Fruit fly (Drosophila melanogaster): ENCODE measurements around the gene Inx2.
A peak's percentile ranks its signal among the peaks of the same experiment; 100 is the strongest.

Gene Inx2

dm6 chrX:6993753-6994152 lies 4.7 kb upstream of the Inx2 start (continued):
- TF ChIP-seq NK7.1 (GFP tag; optimal IDR thresholded peaks at IDR 0.05): peak; percentile 28
- peak; percentile 52 for TF ChIP-seq CG3407 (GFP tag; optimal IDR thresholded peaks at IDR 0.05)
- no peak for TF ChIP-seq Hey (tag; optimal IDR thresholded peaks at IDR 0.05)
- TF ChIP-seq sisA (GFP tag; IDR thresholded peaks at IDR 0.05): peak; percentile 76
- TF ChIP-seq CG12236 (GFP tag; optimal IDR thresholded peaks at IDR 0.05): peak; percentile 26
- TF ChIP-seq CG9876 (GFP tag; optimal IDR thresholded peaks at IDR 0.05): peak; percentile 59
- no peak for TF ChIP-seq da (GFP tag; optimal IDR thresholded peaks at IDR 0.05)
- peak; percentile 74 for TF ChIP-seq gro (GFP tag; optimal IDR thresholded peaks at IDR 0.05)
- peak; percentile 71; the same call in 2 of the 3 replicates for TF ChIP-seq CG14050 (GFP tag; IDR thresholded peaks at IDR 0.05)
- no peak for TF ChIP-seq MTF-1 (GFP tag; optimal IDR thresholded peaks at IDR 0.05; ENCODE audit: borderline replicate concordance)
- TF ChIP-seq CG4360 (GFP tag; IDR thresholded peaks at IDR 0.05): no peak
- TF ChIP-seq zen2 (GFP tag; IDR thresholded peaks at IDR 0.05; ENCODE audit: partially characterized antibody): no peak
- peak; percentile 76 for TF ChIP-seq lbe (GFP tag; optimal IDR thresholded peaks at IDR 0.05)
- TF ChIP-seq CoRest (tag; optimal IDR thresholded peaks at IDR 0.05): peak; percentile 73
- peak; percentile 80 for TF ChIP-seq B-H1 (GFP tag; IDR thresholded peaks at IDR 0.05)
- TF ChIP-seq gsb-n (tag; optimal IDR thresholded peaks at IDR 0.05): no peak
- TF ChIP-seq CG6765 (GFP tag; optimal IDR thresholded peaks at IDR 0.05): no peak
- TF ChIP-seq CG12299 (tag; optimal IDR thresholded peaks at IDR 0.05): peak; percentile 45
- peak; percentile 58 for TF ChIP-seq fu2 (GFP tag; optimal IDR thresholded peaks at IDR 0.05)
- TF ChIP-seq ab (GFP tag; optimal IDR thresholded peaks at IDR 0.05): peak; percentile 26
- no peak for TF ChIP-seq br (optimal IDR thresholded peaks at IDR 0.05)
- peak; percentile 84 for TF ChIP-seq Aef1 (GFP tag; IDR thresholded peaks at IDR 0.05)
- TF ChIP-seq Gug (GFP tag; IDR thresholded peaks at IDR 0.05): peak; percentile 71; the same call in 3 of the 4 replicates
- TF ChIP-seq CG7839 (tag; optimal IDR thresholded peaks at IDR 0.05): peak; percentile 83
- peak; percentile 47; the same call in 2 of the 3 replicates for TF ChIP-seq croc (GFP tag; conservative IDR thresholded peaks at IDR 0.05)
- TF ChIP-seq CG1024 (GFP tag; IDR thresholded peaks at IDR 0.05): peak; percentile 56
- peak; percentile 73 for TF ChIP-seq caup (GFP tag; optimal IDR thresholded peaks at IDR 0.05; ENCODE audit: severe bottlenecking)
- peak; percentile 0 for TF ChIP-seq tup (GFP tag; optimal IDR thresholded peaks at IDR 0.05)
- TF ChIP-seq YL-1 (GFP tag; optimal IDR thresholded peaks at IDR 0.05): peak; percentile 8
- peak; percentile 64 for TF ChIP-seq CG10979 (tag; optimal IDR thresholded peaks at IDR 0.05)
- no peak for TF ChIP-seq p53 (GFP tag; optimal IDR thresholded peaks at IDR 0.05)
- peak; percentile 57; the same call in 1 of the 3 replicates for TF ChIP-seq CG2199 (GFP tag; IDR thresholded peaks at IDR 0.05)
- no peak for TF ChIP-seq hb (GFP tag; IDR thresholded peaks at IDR 0.05; ENCODE audit: partially characterized antibody)
- TF ChIP-seq cad (GFP tag; optimal IDR thresholded peaks at IDR 0.05): no peak
- peak; percentile 68 for TF ChIP-seq Antp (GFP tag; optimal IDR thresholded peaks at IDR 0.05)
- peak; percentile 68 for TF ChIP-seq CG12391 (tag; optimal IDR thresholded peaks at IDR 0.05)
- TF ChIP-seq CG16863 (GFP tag; optimal IDR thresholded peaks at IDR 0.05): peak; percentile 65
- peak; percentile 66; the same call in 1 of the 2 replicates for TF ChIP-seq rib (GFP tag; IDR thresholded peaks at IDR 0.05)
- peak; percentile 20; the same call in 1 of the 2 replicates for TF ChIP-seq Poxn (GFP tag; IDR thresholded peaks at IDR 0.05)
- TF ChIP-seq pzg (GFP tag; optimal IDR thresholded peaks at IDR 0.05): no peak
- no peak for TF ChIP-seq prd (optimal IDR thresholded peaks at IDR 0.05)
- peak; percentile 90 for TF ChIP-seq prd (GFP tag; IDR thresholded peaks at IDR 0.05)
- peak; percentile 41 for TF ChIP-seq CG30431 (GFP tag; optimal IDR thresholded peaks at IDR 0.05)
- TF ChIP-seq CG4854 (GFP tag; optimal IDR thresholded peaks at IDR 0.05): peak; percentile 50
- TF ChIP-seq jing (GFP tag; optimal IDR thresholded peaks at IDR 0.05): peak; percentile 38
- TF ChIP-seq CG11093 (GFP tag; IDR thresholded peaks at IDR 0.05): peak; percentile 64; the same call in 2 of the 3 replicates
- peak; percentile 69 for TF ChIP-seq CG12155 (GFP tag; optimal IDR thresholded peaks at IDR 0.05)
- no peak for TF ChIP-seq CkIIα-i1 (GFP tag; IDR thresholded peaks at IDR 0.05)
- no peak for TF ChIP-seq CG1832 (GFP tag; optimal IDR thresholded peaks at IDR 0.05)
- peak; percentile 61; the same call in 1 of the 3 replicates for TF ChIP-seq CG11560 (tag; IDR thresholded peaks at IDR 0.05)
- peak; percentile 67 for TF ChIP-seq cas (GFP tag; IDR thresholded peaks at IDR 0.05)
- peak; percentile 75 for TF ChIP-seq nmo (GFP tag; optimal IDR thresholded peaks at IDR 0.05)
